Worm (Caenorhabditis elegans) whole organism, midembryonic: Measurements from ENCODE around the gene Y41C4A.11.

Experiments used
- T22C8.4 ChIP-seq: fragments of 200-800 bp; sonication (Bioruptor generic); IDR thresholded peaks from 2 replicates; pipeline ENCODE4 v1.3.6; 2022; ENCODE audit warnings: missing genetic modification characterization, missing compliant biosample characterization
- cog-1 ChIP-seq: sonication (generic microtip); optimal IDR thresholded peaks from 2 replicates; lab custom pipeline; 2016; ENCODE audit warnings: missing genetic modification characterization, missing compliant biosample characterization
- flt-1 ChIP-seq: fragments of 200-800 bp; sonication (Bioruptor generic); IDR thresholded peaks from 2 replicates; pipeline ENCODE4 v1.3.6; 2022; ENCODE audit warnings: missing genetic modification characterization, missing compliant biosample characterization
- med-1 ChIP-seq: sonication (generic microtip); optimal IDR thresholded peaks from 2 replicates; lab custom pipeline; 2017; ENCODE audit warnings: missing genetic modification characterization, mild to moderate bottlenecking, missing compliant biosample characterization, antibody characterized with exemption, missing genetic modification reagents; ENCODE audit not compliant: insufficient read depth
- ref-1 ChIP-seq: fragments of 200-800 bp; sonication (Bioruptor generic); conservative IDR thresholded peaks from 2 replicates; pipeline ENCODE4 v1.3.6; 2022; ENCODE audit warnings: missing genetic modification reagents, missing genetic modification characterization, missing compliant biosample characterization
- tab-1 ChIP-seq: fragments of 200-800 bp; sonication (Bioruptor generic); IDR thresholded peaks from 2 replicates; pipeline ENCODE4 v1.3.6; 2022; ENCODE audit warnings: missing genetic modification characterization, missing compliant biosample characterization
- ztf-23 ChIP-seq: fragments of 200-800 bp; sonication (Bioruptor generic); IDR thresholded peaks from 2 replicates; pipeline ENCODE4 v1.3.6; 2022; ENCODE audit warnings: missing genetic modification reagents, missing genetic modification characterization, missing compliant biosample characterization
- ztf-29 ChIP-seq: fragments of 200-800 bp; sonication (Bioruptor generic); IDR thresholded peaks from 2 replicates; pipeline ENCODE4 v1.3.6; 2022; ENCODE audit warnings: missing genetic modification reagents, missing genetic modification characterization, missing compliant biosample characterization

DNA sequence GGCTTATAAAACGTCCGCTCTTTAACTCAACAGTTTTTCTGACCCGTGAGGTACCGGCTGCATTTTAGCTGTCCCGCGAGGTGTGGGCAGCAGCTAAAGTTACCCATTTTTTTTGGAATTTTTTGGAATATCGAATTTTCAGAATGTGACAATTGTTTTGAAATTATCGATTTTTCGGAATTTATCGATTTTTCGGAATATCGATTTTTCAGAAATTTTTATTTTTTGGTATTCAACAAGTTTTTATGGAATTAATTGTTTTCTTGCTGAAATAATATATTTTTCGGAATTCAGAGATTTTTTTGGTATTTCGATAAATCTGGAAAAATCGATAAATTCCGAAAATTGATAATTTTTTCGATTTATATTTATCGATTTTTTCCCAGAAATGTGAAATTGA is 13.3 kb downstream of the Y41C4A.11 start:
- TF ChIP-seq ztf-23, result no peak
- TF ChIP-seq flt-1 (GFP tag; lab: Robert Waterston, UW), result no peak
- peak; percentile 80 for TF ChIP-seq T22C8.4 (GFP tag; lab: Robert Waterston, UW)
- no peak for TF ChIP-seq med-1 (GFP tag; lab: Kevin White, UChicago)
- TF ChIP-seq cog-1 (tag; lab: Kevin White, UChicago), result no peak
- TF ChIP-seq ref-1 (GFP tag; lab: Robert Waterston, UW), result no peak
- TF ChIP-seq ztf-29 (GFP tag; lab: Robert Waterston, UW), result no peak
- TF ChIP-seq tab-1 (GFP tag; lab: Robert Waterston, UW), result no peak
